Worm (Caenorhabditis elegans): ENCODE data around the gene rfip-2.

DNA sequence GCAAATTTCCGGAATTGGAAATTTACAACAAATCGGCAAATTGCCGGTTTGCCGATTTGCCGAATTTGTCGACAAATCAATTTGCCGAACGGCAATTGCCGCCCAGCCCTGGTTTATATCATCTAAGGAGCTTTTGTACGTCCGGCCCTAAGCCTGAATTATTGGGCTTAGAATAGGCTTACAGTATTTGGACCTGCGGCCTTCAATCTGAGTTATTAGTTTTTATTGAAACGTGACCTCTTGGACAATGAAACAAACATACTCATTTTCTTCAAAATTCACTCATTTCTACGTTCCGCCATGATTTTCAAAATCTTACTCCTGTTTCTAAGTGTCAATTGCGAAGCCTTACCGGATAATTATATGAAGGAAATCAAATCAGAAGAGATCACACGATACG lies 48.3 kb upstream of the rfip-2 start, which contains the start of gene Y39F10C.1:
- TF ChIP-seq ama-1 (optimal IDR thresholded peaks at IDR 0.05) (no peak), tbx-37 (GFP tag; conservative IDR thresholded peaks at IDR 0.05) (no peak), B0310.2 (tag; optimal IDR thresholded peaks at IDR 0.05) (no peak), ceh-36 (tag; optimal IDR thresholded peaks at IDR 0.05) (no peak), hnd-1 (tag; optimal IDR thresholded peaks at IDR 0.05) (no peak), scrt-1 (GFP tag; IDR thresholded peaks at IDR 0.05) (no peak), sea-1 (GFP tag; conservative IDR thresholded peaks at IDR 0.05) (no peak), hmbx-1 (tag; optimal IDR thresholded peaks at IDR 0.05) (no peak), hmg-4 (GFP tag; optimal IDR thresholded peaks at IDR 0.05) (no peak), ceh-13 (GFP tag; optimal IDR thresholded peaks at IDR 0.05) (no peak)

All from whole organism, early embryonic.